Fruit fly (Drosophila melanogaster): Measurements from ENCODE around the gene ringer.

Gene ringer

DNA sequence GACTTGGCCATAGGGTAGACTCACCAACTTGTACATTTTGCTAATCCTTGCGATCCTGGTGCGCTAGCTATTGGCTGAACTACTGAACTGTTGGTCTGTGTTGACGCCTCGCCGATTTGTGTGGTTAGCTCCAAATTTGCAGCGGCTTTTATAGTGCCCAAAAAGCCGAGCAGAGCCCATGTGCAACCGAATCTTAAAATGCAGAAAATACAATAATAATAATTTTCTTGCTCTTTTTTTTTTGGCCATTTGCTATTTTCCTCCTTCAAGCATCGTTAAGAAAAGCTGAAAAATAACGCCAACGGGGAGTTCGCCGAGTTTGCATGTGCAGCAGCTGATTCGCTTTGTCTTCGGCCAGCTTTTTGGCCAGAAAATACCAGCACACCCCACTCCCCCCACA, 50.8 kb downstream of the ringer start, which contains the start of gene CG13042:
CG13042 (minus strand) TSS at position 101 of the 400 bp plus-strand sequence.
- no peak for TF ChIP-seq Myc (optimal IDR thresholded peaks at IDR 0.05)
- TF ChIP-seq pan (optimal IDR thresholded peaks at IDR 0.05) = no peak
- no peak for TF ChIP-seq dsf (GFP tag; optimal IDR thresholded peaks at IDR 0.05; ENCODE audit: borderline replicate concordance)
- TF ChIP-seq brk (GFP tag; optimal IDR thresholded peaks at IDR 0.05) = no peak
- no peak for TF ChIP-seq Abd-B (GFP tag; optimal IDR thresholded peaks at IDR 0.05)
- no peak for TF ChIP-seq br (GFP tag; optimal IDR thresholded peaks at IDR 0.05)
- no peak for TF ChIP-seq Dif (GFP tag; optimal IDR thresholded peaks at IDR 0.05; ENCODE audit: partially characterized antibody)
- no peak for TF ChIP-seq woc (GFP tag; optimal IDR thresholded peaks at IDR 0.05)
- no peak for TF ChIP-seq ey (GFP tag; optimal IDR thresholded peaks at IDR 0.05)
- no peak for TF ChIP-seq Hnf4 (GFP tag; optimal IDR thresholded peaks at IDR 0.05)
- TF ChIP-seq fru (GFP tag; optimal IDR thresholded peaks at IDR 0.05) = no peak
- no peak for TF ChIP-seq Mio (GFP tag; optimal IDR thresholded peaks at IDR 0.05)
- no peak for TF ChIP-seq CG32264 (GFP tag; optimal IDR thresholded peaks at IDR 0.05)
- no peak for TF ChIP-seq usp (GFP tag; optimal IDR thresholded peaks at IDR 0.05)
- TF ChIP-seq HLH106 (tag; optimal IDR thresholded peaks at IDR 0.05) = no peak
- TF ChIP-seq h (GFP tag; optimal IDR thresholded peaks at IDR 0.05) = no peak
- no peak for TF ChIP-seq Rel (GFP tag; optimal IDR thresholded peaks at IDR 0.05)
- TF ChIP-seq Rel (tag; optimal IDR thresholded peaks at IDR 0.05) = no peak
- no peak for TF ChIP-seq lola (GFP tag; optimal IDR thresholded peaks at IDR 0.05)
- TF ChIP-seq Dfd (GFP tag; optimal IDR thresholded peaks at IDR 0.05) = no peak
- no peak for TF ChIP-seq Jra (GFP tag; optimal IDR thresholded peaks at IDR 0.05)

dm6 chr3L:16305820-16306650, 53.2 kb downstream of the ringer start, which contains the start of the genes CG13043 and CG13063:
TSS of gene CG13043 (minus strand) at chr3L:16305870.
TSS of gene CG13063 (plus strand) at chr3L:16306600.
- TF ChIP-seq CG32264 (GFP tag; optimal IDR thresholded peaks at IDR 0.05) (no peak), Rel (GFP tag; optimal IDR thresholded peaks at IDR 0.05) (no peak), Rel (tag; optimal IDR thresholded peaks at IDR 0.05) (no peak), Abd-B (GFP tag; optimal IDR thresholded peaks at IDR 0.05) (no peak), Mio (GFP tag; optimal IDR thresholded peaks at IDR 0.05) (no peak), Hr83 (GFP tag; optimal IDR thresholded peaks at IDR 0.05; ENCODE audit: poor library complexity, severe bottlenecking) (no peak), rgr (GFP tag; optimal IDR thresholded peaks at IDR 0.05) (no peak), h (GFP tag; optimal IDR thresholded peaks at IDR 0.05) (no peak), OdsH (GFP tag; optimal IDR thresholded peaks at IDR 0.05) (no peak), dmrt93B (GFP tag; optimal IDR thresholded peaks at IDR 0.05) (no peak), Hr78 (GFP tag; optimal IDR thresholded peaks at IDR 0.05) (no peak), CrebA (GFP tag; optimal IDR thresholded peaks at IDR 0.05; ENCODE audit: borderline replicate concordance) (no peak), HLH106 (tag; optimal IDR thresholded peaks at IDR 0.05) (no peak), Dif (GFP tag; optimal IDR thresholded peaks at IDR 0.05; ENCODE audit: partially characterized antibody) (no peak)

All from whole organism, wandering third instar larva.